Fruit fly (Drosophila melanogaster): Measurements from ENCODE around the gene CG11983.
A peak's percentile ranks its signal among the peaks of the same experiment; 100 is the strongest.

CG11983 gene

dm6 chr3R:8979850-8980775, 28.0 kb upstream of the CG11983 start (continued):
- no peak for TF ChIP-seq tll (GFP tag; optimal IDR thresholded peaks at IDR 0.05)
- no peak for TF ChIP-seq sens-2 (GFP tag; IDR thresholded peaks at IDR 0.05)
- 0 out of 2 replicates have a peak, but pooled peaks have one; percentile 9 for TF ChIP-seq rib (GFP tag; IDR thresholded peaks at IDR 0.05)
- TF ChIP-seq sna (GFP tag; IDR thresholded peaks at IDR 0.05; ENCODE audit: partially characterized antibody): no peak
- no peak for TF ChIP-seq Doc3 (GFP tag; IDR thresholded peaks at IDR 0.05; ENCODE audit: partially characterized antibody)
- no peak for TF ChIP-seq CG12659 (GFP tag; optimal IDR thresholded peaks at IDR 0.05)
- no peak for TF ChIP-seq repo (GFP tag; optimal IDR thresholded peaks at IDR 0.05)
- TF ChIP-seq CG17829 (tag; optimal IDR thresholded peaks at IDR 0.05): peak; percentile 16
- TF ChIP-seq hth (optimal IDR thresholded peaks at IDR 0.05): no peak
- no peak for TF ChIP-seq jing (GFP tag; optimal IDR thresholded peaks at IDR 0.05)
- TF ChIP-seq Ravus (GFP tag; IDR thresholded peaks at IDR 0.05): no peak
- no peak for TF ChIP-seq CG3281 (GFP tag; optimal IDR thresholded peaks at IDR 0.05)
- TF ChIP-seq Opbp (GFP tag; IDR thresholded peaks at IDR 0.05; ENCODE audit: partially characterized antibody): peak; percentile 56; the same call in 2 of the 3 replicates
- no peak for TF ChIP-seq Oli (tag; optimal IDR thresholded peaks at IDR 0.05)
- no peak for TF ChIP-seq ewg (GFP tag; optimal IDR thresholded peaks at IDR 0.05)
- peak; percentile 44 for TF ChIP-seq CG2712 (tag; optimal IDR thresholded peaks at IDR 0.05)
- TF ChIP-seq Gsc (GFP tag; IDR thresholded peaks at IDR 0.05): no peak
- no peak for TF ChIP-seq Trl (optimal IDR thresholded peaks at IDR 0.05)
- no peak for TF ChIP-seq Trl (GFP tag; optimal IDR thresholded peaks at IDR 0.05)
- TF ChIP-seq luna (GFP tag; optimal IDR thresholded peaks at IDR 0.05): peak; percentile 11
- no peak for TF ChIP-seq en (GFP tag; optimal IDR thresholded peaks at IDR 0.05)
- TF ChIP-seq CG11723 (GFP tag; optimal IDR thresholded peaks at IDR 0.05): no peak
- no peak for TF ChIP-seq maf-S (GFP tag; optimal IDR thresholded peaks at IDR 0.05)
- no peak for TF ChIP-seq CG4360 (GFP tag; IDR thresholded peaks at IDR 0.05)
- no peak for TF ChIP-seq CG14441 (GFP tag; IDR thresholded peaks at IDR 0.05)
- no peak for TF ChIP-seq CG9215 (GFP tag; IDR thresholded peaks at IDR 0.05)
- peak; percentile 2 for TF ChIP-seq CG13287 (GFP tag; IDR thresholded peaks at IDR 0.05; ENCODE audit: partially characterized antibody)
- TF ChIP-seq bsh (GFP tag; optimal IDR thresholded peaks at IDR 0.05): peak; percentile 8 to 11
- no peak for TF ChIP-seq CG17612 (GFP tag; IDR thresholded peaks at IDR 0.05)
- TF ChIP-seq Atf6 (GFP tag; IDR thresholded peaks at IDR 0.05): no peak
- peak; percentile 24; the same call in 1 of the 2 replicates for TF ChIP-seq hbn (GFP tag; IDR thresholded peaks at IDR 0.05; ENCODE audit: partially characterized antibody)
- TF ChIP-seq Dref (GFP tag; IDR thresholded peaks at IDR 0.05): no peak
- peak; percentile 82; the same call in 2 of the 3 replicates for TF ChIP-seq CG2199 (GFP tag; IDR thresholded peaks at IDR 0.05)
- TF ChIP-seq Taf1 (GFP tag; IDR thresholded peaks at IDR 0.05): no peak
- TF ChIP-seq Xrp1 (GFP tag; IDR thresholded peaks at IDR 0.05): 0 out of 2 replicates have a peak, but pooled peaks have one; percentile 30
- peak; percentile 28 for TF ChIP-seq CG15269 (tag; optimal IDR thresholded peaks at IDR 0.05)
- TF ChIP-seq run (tag; optimal IDR thresholded peaks at IDR 0.05): no peak
- no peak for TF ChIP-seq fru (optimal IDR thresholded peaks at IDR 0.05)
- TF ChIP-seq gem (tag; optimal IDR thresholded peaks at IDR 0.05): peak; percentile 1
- no peak for TF ChIP-seq CG2202 (tag; optimal IDR thresholded peaks at IDR 0.05)
- TF ChIP-seq CG18011 (GFP tag; optimal IDR thresholded peaks at IDR 0.05): no peak
- TF ChIP-seq ci (GFP tag; IDR thresholded peaks at IDR 0.05): no peak
- TF ChIP-seq CG11456 (GFP tag; IDR thresholded peaks at IDR 0.05): 0 out of 3 replicates have a peak, but pooled peaks have one; percentile 23
- TF ChIP-seq tna (GFP tag; IDR thresholded peaks at IDR 0.05; ENCODE audit: partially characterized antibody): peak; percentile 18; the same call in 1 of the 2 replicates
- TF ChIP-seq Pdp1 (GFP tag; optimal IDR thresholded peaks at IDR 0.05): peak in 1 of 2 experiments; percentile 41
- peak; percentile 45 for TF ChIP-seq Lhr (GFP tag; optimal IDR thresholded peaks at IDR 0.05)
- TF ChIP-seq cas (GFP tag; IDR thresholded peaks at IDR 0.05): no peak
- no peak for TF ChIP-seq fd102C (GFP tag; optimal IDR thresholded peaks at IDR 0.05)
- no peak for TF ChIP-seq cg (GFP tag; optimal IDR thresholded peaks at IDR 0.05)

Measured in whole organism, embryonic.